Worm (Caenorhabditis elegans): ENCODE data around the gene Y39A3B.8.

- no peak for TF ChIP-seq klf-2 (GFP tag; conservative IDR thresholded peaks at IDR 0.05)
- no peak for TF ChIP-seq med-1 (GFP tag; optimal IDR thresholded peaks at IDR 0.05; ENCODE audit: insufficient read depth)
Observed at ce11 chrIII:1982597-1983244, 5.1 kb upstream of the Y39A3B.8 start, which contains the start of gene srd-66.
